Fruit fly (Drosophila melanogaster) whole organism, pupa: ENCODE results near the gene GNBP1.

Experiments
- CG10348 ChIP-seq: fragments of 200-800 bp; sonication (Bioruptor generic); IDR thresholded peaks from 2 replicates; pipeline ENCODE4 v1.3.6; 2022; ENCODE audit warnings: missing biosample characterization, missing genetic modification characterization
- CG12605 ChIP-seq: fragments of 200-800 bp; sonication (Bioruptor generic); IDR thresholded peaks from 2 replicates; pipeline ENCODE4 v1.3.6; 2022; ENCODE audit warnings: missing biosample characterization, missing genetic modification characterization
- CG13204 ChIP-seq: fragments of 200-800 bp; sonication (Bioruptor generic); optimal IDR thresholded peaks from 2 replicates; lab custom pipeline; 2018; ENCODE audit warnings: missing biosample characterization, mild to moderate bottlenecking, missing genetic modification characterization, moderate library complexity
- CG14655 ChIP-seq: fragments of 200-800 bp; sonication (Bioruptor generic); optimal IDR thresholded peaks from 3 replicates; lab custom pipeline; 2017; ENCODE audit warnings: mild to moderate bottlenecking, missing biosample characterization, missing genetic modification reagents, missing genetic modification characterization
- CG15710 ChIP-seq: fragments of 200-800 bp; sonication (Bioruptor generic); optimal IDR thresholded peaks from 2 replicates; lab custom pipeline; 2018; ENCODE audit warnings: missing biosample characterization, mild to moderate bottlenecking, missing genetic modification characterization, moderate library complexity
- CG4496 ChIP-seq: fragments of 200-800 bp; sonication (Bioruptor generic); IDR thresholded peaks from 3 replicates; pipeline ENCODE4 v1.3.6; 2022; ENCODE audit warnings: missing biosample characterization, missing genetic modification characterization
- CG8301 ChIP-seq: fragments of 200-800 bp; sonication (Bioruptor generic); optimal IDR thresholded peaks from 2 replicates; lab custom pipeline; 2018; ENCODE audit warnings: missing biosample characterization, mild to moderate bottlenecking, missing genetic modification characterization
- D1 ChIP-seq: fragments of 200-800 bp; sonication (Bioruptor generic); optimal IDR thresholded peaks from 2 replicates; lab custom pipeline; 2018; ENCODE audit warnings: missing biosample characterization, mild to moderate bottlenecking, missing genetic modification characterization, moderate library complexity
- EcR ChIP-seq: fragments of 200-800 bp; sonication (Bioruptor generic); optimal IDR thresholded peaks from 3 replicates; lab custom pipeline; 2019; ENCODE audit warnings: missing biosample characterization, missing genetic modification characterization, mild to moderate bottlenecking, moderate library complexity, missing genetic modification reagents
- Ets98B ChIP-seq: fragments of 200-800 bp; sonication (Bioruptor generic); IDR thresholded peaks from 2 replicates; pipeline ENCODE4 v1.3.6; 2022; ENCODE audit warnings: missing biosample characterization, missing genetic modification characterization
- Pif1A ChIP-seq: fragments of 200-800 bp; sonication (Bioruptor generic); optimal IDR thresholded peaks from 3 replicates; lab custom pipeline; 2016; ENCODE audit warnings: missing biosample characterization, missing genetic modification characterization
- Pif1B ChIP-seq: fragments of 200-800 bp; sonication (Bioruptor generic); optimal IDR thresholded peaks from 3 replicates; lab custom pipeline; 2016; ENCODE audit warnings: missing biosample characterization, missing genetic modification characterization
- fd96Ca ChIP-seq: fragments of 200-800 bp; sonication (Bioruptor generic); IDR thresholded peaks from 3 replicates; pipeline ENCODE4 v1.3.6; 2022; ENCODE audit warnings: missing biosample characterization, missing genetic modification characterization

dm6 chr3L:18626451-18627079 lies 49.0 kb upstream of the GNBP1 start:
- TF ChIP-seq D1 (tag; lab: Kevin White, UChicago), result no peak
- no peak for TF ChIP-seq Pif1B (GFP tag; lab: Kevin White, UChicago)
- peak; percentile 42 for TF ChIP-seq CG8301 (tag; lab: Kevin White, UChicago)
- peak; percentile 66; the same call in 1 of the 3 replicates for TF ChIP-seq CG4496 (GFP tag; lab: Robert Waterston, UW)
- peak; percentile 61; the same call in 1 of the 3 replicates for TF ChIP-seq fd96Ca (GFP tag; lab: Robert Waterston, UW)
- TF ChIP-seq Ets98B (GFP tag; lab: Robert Waterston, UW), result peak; percentile 55
- no peak for TF ChIP-seq CG15710 (tag; lab: Kevin White, UChicago)
- no peak for TF ChIP-seq CG10348 (GFP tag; lab: Robert Waterston, UW)
- TF ChIP-seq CG12605 (GFP tag; lab: Robert Waterston, UW), result peak; percentile 30; the same call in 1 of the 2 replicates
- TF ChIP-seq CG13204 (GFP tag; lab: Kevin White, UChicago), result no peak
- peak; percentile 49 for TF ChIP-seq Pif1A
- peak; percentile 44 for TF ChIP-seq CG14655 (GFP tag; lab: Kevin White, UChicago)
- no peak for TF ChIP-seq EcR (GFP tag; lab: Kevin White, UChicago)
